Worm (Caenorhabditis elegans) whole organism, midembryonic: ENCODE measurements around the gene H23N18.5.

Experiments used
- flt-1 ChIP-seq: fragments of 200-800 bp; sonication (Bioruptor generic); IDR thresholded peaks from 2 replicates; pipeline ENCODE4 v1.3.6; 2022; ENCODE audit warnings: missing genetic modification characterization, missing compliant biosample characterization
- klf-2 ChIP-seq: fragments of 200-800 bp; sonication (Bioruptor generic); conservative IDR thresholded peaks from 2 replicates; pipeline ENCODE4 v1.3.6; 2022; ENCODE audit warnings: missing genetic modification reagents, missing genetic modification characterization, missing compliant biosample characterization
- ref-1 ChIP-seq: fragments of 200-800 bp; sonication (Bioruptor generic); conservative IDR thresholded peaks from 2 replicates; pipeline ENCODE4 v1.3.6; 2022; ENCODE audit warnings: missing genetic modification reagents, missing genetic modification characterization, missing compliant biosample characterization
- tab-1 ChIP-seq: fragments of 200-800 bp; sonication (Bioruptor generic); IDR thresholded peaks from 2 replicates; pipeline ENCODE4 v1.3.6; 2022; ENCODE audit warnings: missing genetic modification characterization, missing compliant biosample characterization

ce11 chrV:4929842-4930241, 17.7 kb upstream of the H23N18.5 start, which contains the start of gene str-205:
- TF ChIP-seq klf-2 (GFP tag; lab: Robert Waterston, UW) (no peak), ref-1 (GFP tag; lab: Robert Waterston, UW) (no peak), flt-1 (GFP tag; lab: Robert Waterston, UW) (no peak), tab-1 (GFP tag; lab: Robert Waterston, UW) (no peak)
